Worm (Caenorhabditis elegans) whole organism, late embryonic: ENCODE data around the gene hrpa-2.

Experiments
- T23F11.4 ChIP-seq: fragments of 200-800 bp; sonication (Bioruptor generic); optimal IDR thresholded peaks from 2 replicates; lab custom pipeline; 2018; ENCODE audit warnings: mild to moderate bottlenecking, missing genetic modification characterization, missing compliant biosample characterization
- Y22D7AL.16 ChIP-seq: sonication (generic microtip); optimal IDR thresholded peaks from 2 replicates; lab custom pipeline; 2016; ENCODE audit warnings: missing genetic modification characterization, missing compliant biosample characterization
- ceh-31 ChIP-seq: sonication (generic microtip); optimal IDR thresholded peaks from 2 replicates; lab custom pipeline; 2016; ENCODE audit warnings: missing genetic modification characterization, missing compliant biosample characterization
- elt-2 ChIP-seq: sonication (generic microtip); optimal IDR thresholded peaks from 2 replicates; lab custom pipeline; 2016; ENCODE audit warnings: missing genetic modification reagents, missing genetic modification characterization, missing compliant biosample characterization
- hlh-30 ChIP-seq: sonication (generic microtip); optimal IDR thresholded peaks from 2 replicates; lab custom pipeline; 2017; ENCODE audit warnings: antibody characterized with exemption, missing genetic modification characterization, missing compliant biosample characterization; ENCODE audit not compliant: insufficient read depth
- nhr-11 ChIP-seq: fragments of 150-350 bp; optimal IDR thresholded peaks from 2 replicates; lab custom pipeline; 2014; ENCODE audit warnings: missing biosample characterization, missing genetic modification characterization
- pag-3 ChIP-seq: sonication (generic microtip); optimal IDR thresholded peaks from 2 replicates; lab custom pipeline; 2016; ENCODE audit warnings: missing compliant biosample characterization, missing genetic modification characterization, borderline replicate concordance
- pha-4 ChIP-seq: fragments of 150-350 bp; optimal IDR thresholded peaks from 2 replicates; lab custom pipeline; 2018; ENCODE audit warnings: missing biosample characterization, missing genetic modification reagents, missing genetic modification characterization
- pros-1 ChIP-seq: fragments of 150-350 bp; optimal IDR thresholded peaks from 2 replicates; lab custom pipeline; 2014; ENCODE audit warnings: missing biosample characterization, missing genetic modification reagents, missing genetic modification characterization
- ref-2 ChIP-seq: sonication (generic microtip); optimal IDR thresholded peaks from 2 replicates; lab custom pipeline; 2016; ENCODE audit warnings: missing genetic modification characterization, missing compliant biosample characterization
- rnt-1 ChIP-seq: sonication (generic microtip); optimal IDR thresholded peaks from 2 replicates; lab custom pipeline; 2016; ENCODE audit warnings: missing genetic modification characterization, missing compliant biosample characterization
- tbx-2 ChIP-seq: sonication (generic microtip); optimal IDR thresholded peaks from 2 replicates; lab custom pipeline; 2016; ENCODE audit warnings: missing genetic modification characterization, missing compliant biosample characterization

DNA sequence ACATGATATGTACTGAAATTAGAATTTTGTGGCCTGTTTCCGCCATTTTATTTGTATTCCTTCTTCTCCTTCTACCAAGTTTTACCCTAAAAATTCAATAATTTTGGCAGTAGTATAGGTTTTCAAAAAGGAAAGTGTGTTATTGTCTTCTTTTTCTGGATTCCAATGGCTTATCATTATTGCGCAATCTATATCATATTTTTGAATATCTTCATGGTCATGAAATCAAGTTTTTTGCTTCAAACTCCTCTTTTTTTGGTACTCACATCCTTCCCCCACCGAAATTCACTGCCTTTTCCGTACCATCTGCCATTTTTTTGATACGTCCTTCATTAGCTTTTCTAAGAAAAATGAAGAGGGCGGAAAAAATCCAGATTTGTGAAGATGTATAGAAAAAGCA lies 32.6 kb downstream of the hrpa-2 start:
- TF ChIP-seq tbx-2 (tag; lab: Kevin White, UChicago) (no peak), ceh-31 (tag; lab: Kevin White, UChicago) (no peak), pha-4 (no peak), elt-2 (tag; lab: Kevin White, UChicago) (no peak), rnt-1 (tag; lab: Kevin White, UChicago) (no peak), Y22D7AL.16 (no peak), pros-1 (tag; lab: Kevin White, UChicago) (no peak), nhr-11 (tag; lab: Kevin White, UChicago) (no peak), pag-3 (tag; lab: Kevin White, UChicago) (no peak), ref-2 (tag; lab: Kevin White, UChicago) (no peak), hlh-30 (tag; lab: Kevin White, UChicago) (no peak), T23F11.4 (GFP tag; lab: Kevin White, UChicago) (no peak)
